Fruit fly (Drosophila melanogaster) S2 (cell line): ENCODE measurements around the gene CRIF.

ENCODE experiments used
- CG8478 ChIP-seq: fragments of >200 bp; optimal IDR thresholded peaks from 2 replicates; lab custom pipeline; 2018
- CTCF ChIP-seq, 2 experiments: fragments of >200 bp; optimal IDR thresholded peaks; 2 replicates each; lab custom pipeline; 2018

DNA sequence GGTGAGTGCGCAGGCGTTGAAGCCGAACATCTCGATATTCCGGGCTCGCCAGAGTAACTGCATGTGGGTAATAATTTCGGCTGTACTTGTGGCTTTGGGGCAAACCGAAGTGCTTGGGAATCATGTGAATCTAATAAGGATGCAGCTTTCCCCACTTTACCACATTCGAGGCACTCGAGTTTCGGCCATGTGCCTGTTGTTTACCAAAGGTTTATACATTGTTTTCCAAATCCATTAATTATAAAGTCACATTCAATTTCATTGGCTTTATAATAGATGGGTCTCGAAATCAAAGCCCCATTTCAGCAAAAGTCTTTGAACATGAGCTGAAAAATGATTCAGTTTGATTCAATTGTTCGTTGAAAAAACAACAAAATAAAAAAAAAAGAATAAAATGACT is 3.6 kb downstream of the CRIF start, which contains the start of gene CG7634:
- TF ChIP-seq CTCF (optimal IDR thresholded peaks at IDR 0.05; lab: Kevin White, UChicago) = no peak
- TF ChIP-seq CG8478 (lab: Kevin White, UChicago) = no peak
